Worm (Caenorhabditis elegans) whole organism, young adult: ENCODE measurements around the gene dnsn-1.

ENCODE experiments used
- F49E8.2 ChIP-seq: sonication (generic microtip); optimal IDR thresholded peaks from 3 replicates; lab custom pipeline; 2017; ENCODE audit warnings: missing genetic modification characterization, mild to moderate bottlenecking, missing compliant biosample characterization, antibody characterized with exemption, moderate library complexity; ENCODE audit not compliant: insufficient read depth
- T26A5.8 ChIP-seq: sonication (generic microtip); optimal IDR thresholded peaks from 2 replicates; lab custom pipeline; 2016; ENCODE audit warnings: missing genetic modification characterization, missing compliant biosample characterization
- Y53F4B.3 ChIP-seq: fragments of 200-800 bp; sonication (Bioruptor generic); IDR thresholded peaks from 2 replicates; pipeline ENCODE4 v1.3.6; 2022; ENCODE audit warnings: missing genetic modification reagents, missing genetic modification characterization, missing compliant biosample characterization
- ama-1 ChIP-seq, 3 experiments: fragments of 150-350 bp in 1 of 3; sonication (generic microtip) in 2 of 3; optimal IDR thresholded peaks; 2 replicates each; lab custom pipeline; 2014 to 2018; ENCODE audit warnings: missing biosample characterization in 2 of 3, missing genetic modification characterization in 2 of 3, missing genetic modification reagents in 2 of 3
- aptf-3 ChIP-seq: fragments of 200-800 bp; sonication (Bioruptor generic); IDR thresholded peaks from 2 replicates; pipeline ENCODE4 v1.3.6; 2022; ENCODE audit warnings: missing genetic modification characterization, missing compliant biosample characterization
- ceh-91 ChIP-seq: fragments of 200-800 bp; sonication (Bioruptor generic); IDR thresholded peaks from 2 replicates; pipeline ENCODE4 v1.3.6; 2022; ENCODE audit warnings: missing genetic modification reagents, missing genetic modification characterization, missing compliant biosample characterization
- dpl-1 ChIP-seq: fragments of 150-350 bp; optimal IDR thresholded peaks from 2 replicates; lab custom pipeline; 2014; ENCODE audit warnings: missing biosample characterization, missing genetic modification reagents, missing genetic modification characterization
- efl-1 ChIP-seq: fragments of 150-350 bp; optimal IDR thresholded peaks from 2 replicates; lab custom pipeline; 2014; ENCODE audit warnings: missing biosample characterization, missing genetic modification reagents, missing genetic modification characterization
- lag-1 ChIP-seq: fragments of 200-800 bp; sonication (Bioruptor generic); IDR thresholded peaks from 2 replicates; pipeline ENCODE4 v1.3.6; 2022; ENCODE audit warnings: missing genetic modification reagents, missing genetic modification characterization, missing compliant biosample characterization
- lsl-1 ChIP-seq: fragments of 200-800 bp; sonication (Bioruptor generic); optimal IDR thresholded peaks from 2 replicates; lab custom pipeline; 2018; ENCODE audit warnings: mild to moderate bottlenecking, missing genetic modification characterization, moderate library complexity, missing compliant biosample characterization
- pha-4 ChIP-seq: fragments of 150-350 bp; sonication (generic microtip); optimal IDR thresholded peaks from 2 replicates; lab custom pipeline; 2014; ENCODE audit warnings: missing biosample characterization, missing genetic modification reagents, missing genetic modification characterization
- snpc-1.3 ChIP-seq: sonication (generic microtip); optimal IDR thresholded peaks from 2 replicates; lab custom pipeline; 2017; ENCODE audit warnings: missing genetic modification characterization, mild to moderate bottlenecking, missing compliant biosample characterization, antibody characterized with exemption, moderate library complexity, missing genotype, missing genetic modification reagents; ENCODE audit not compliant: insufficient read depth
- snpc-4 ChIP-seq, 5 experiments: fragments of 150-350 bp in 1 of 5; sonication (generic microtip) in 4 of 5; optimal IDR thresholded peaks; 2 replicates each; lab custom pipeline; 2014 to 2018; ENCODE audit warnings: missing genetic modification characterization in 5 of 5, missing biosample characterization in 3 of 5, antibody characterized with exemption in 2 of 5, mild to moderate bottlenecking in 2 of 5, missing compliant biosample characterization in 2 of 5, missing genotype in 2 of 5, moderate library complexity in 2 of 5, missing genetic modification reagents in 1 of 5
- tbx-9 ChIP-seq: sonication (generic microtip); optimal IDR thresholded peaks from 2 replicates; lab custom pipeline; 2016; ENCODE audit warnings: borderline replicate concordance, missing genetic modification characterization, inconsistent platforms, missing compliant biosample characterization

- no peak for TF ChIP-seq T26A5.8 (tag; lab: Kevin White, UChicago)
- no peak for TF ChIP-seq F49E8.2
- no peak for TF ChIP-seq dpl-1
- TF ChIP-seq snpc-1.3 (tag; lab: Kevin White, UChicago) = no peak
- no peak for TF ChIP-seq pha-4 (tag; lab: Kevin White, UChicago)
- TF ChIP-seq tbx-9 = no peak
- no peak for TF ChIP-seq snpc-4 (GFP tag; optimal IDR thresholded peaks at IDR 0.05; lab: Kevin White, UChicago)
- TF ChIP-seq snpc-4 (tag; optimal IDR thresholded peaks at IDR 0.05; lab: Kevin White, UChicago) = no peak
- TF ChIP-seq aptf-3 (GFP tag; lab: Robert Waterston, UW) = no peak
- no peak for TF ChIP-seq lsl-1 (GFP tag; lab: Kevin White, UChicago)
- no peak for TF ChIP-seq efl-1 (GFP tag; lab: Kevin White, UChicago)
- no peak for TF ChIP-seq ama-1 (optimal IDR thresholded peaks at IDR 0.05; lab: Kevin White, UChicago)
- no peak for TF ChIP-seq ama-1 (GFP tag; optimal IDR thresholded peaks at IDR 0.05; lab: Kevin White, UChicago)
- TF ChIP-seq Y53F4B.3 (GFP tag; lab: Robert Waterston, UW) = no peak
- TF ChIP-seq lag-1 (GFP tag; lab: Robert Waterston, UW) = no peak
- no peak for TF ChIP-seq ceh-91 (GFP tag; lab: Robert Waterston, UW)
These were observed 35.8 kb downstream of the dnsn-1 start, which contains the start of gene C03H5.4 for ce11 chrII:374950-375349.
